Fruit fly (Drosophila melanogaster) whole organism: ENCODE measurements around the gene mdu.

Experiments used
- Dll ChIP-seq: fragments of >200 bp; optimal IDR thresholded peaks from 2 replicates; lab custom pipeline; 2017
- EcR ChIP-seq, 2 experiments: fragments of >200 bp; optimal IDR thresholded peaks; 2 replicates each; lab custom pipeline; 2017; ENCODE audit warnings: missing biosample characterization in 2 of 2, missing genetic modification characterization in 2 of 2, missing genetic modification reagents in 2 of 2
- usp ChIP-seq: fragments of >200 bp; optimal IDR thresholded peaks from 2 replicates; lab custom pipeline; 2017; ENCODE audit warnings: missing biosample characterization, missing genetic modification characterization, mixed read lengths

- TF ChIP-seq EcR (GFP tag; optimal IDR thresholded peaks at IDR 0.05; lab: Kevin White, UChicago): no peak
- TF ChIP-seq usp (GFP tag; lab: Kevin White, UChicago): no peak
- TF ChIP-seq Dll (lab: Kevin White, UChicago): no peak
Measured at dm6 chrX:12469778-12470177, 27.2 kb upstream of the mdu start.
